Fruit fly (Drosophila melanogaster) Kc167 (cell line): Measurements from ENCODE around the gene lectin-33A.

ENCODE experiments used
- h ChIP-seq: fragments of >200 bp; optimal IDR thresholded peaks from 3 replicates; lab custom pipeline; 2018; ENCODE audit warnings: missing external identifiers
- insv ChIP-seq: fragments of >200 bp; optimal IDR thresholded peaks from 3 replicates; lab custom pipeline; 2018; ENCODE audit warnings: missing external identifiers
- psq ChIP-seq: fragments of >200 bp; optimal IDR thresholded peaks from 2 replicates; lab custom pipeline; 2017; ENCODE audit warnings: missing external identifiers

- TF ChIP-seq h (no peak), insv (lab: Kevin White, UChicago) (no peak), psq (lab: Kevin White, UChicago) (no peak)
Measured at dm6 chr2L:10963979-10964378, 37.9 kb upstream of the lectin-33A start, which contains the start of gene dpr2.
